Fruit fly (Drosophila melanogaster) whole organism, embryonic: ENCODE measurements around the gene Orp8.

ENCODE experiments used
- Ada2b ChIP-seq: fragments of 200-800 bp; sonication (Bioruptor generic); IDR thresholded peaks from 2 replicates; pipeline ENCODE4 v1.3.6; 2022; ENCODE audit warnings: missing biosample characterization, missing genetic modification characterization
- Adf1 ChIP-seq: fragments of 200-800 bp; sonication (Bioruptor generic); IDR thresholded peaks from 2 replicates; pipeline ENCODE4 v1.3.6; 2022; ENCODE audit warnings: missing biosample characterization, missing genetic modification characterization
- Blimp-1 ChIP-seq: fragments of 200-800 bp; sonication (Bioruptor generic); optimal IDR thresholded peaks from 3 replicates; lab custom pipeline; 2018; ENCODE audit warnings: missing biosample characterization, missing genetic modification characterization, mild to moderate bottlenecking, moderate library complexity, missing genetic modification reagents
- CG10462 ChIP-seq: fragments of 200-800 bp; sonication (Bioruptor generic); optimal IDR thresholded peaks from 2 replicates; lab custom pipeline; 2016; ENCODE audit warnings: missing biosample characterization, missing genetic modification characterization
- CG10979 ChIP-seq: fragments of 200-800 bp; sonication (Bioruptor generic); optimal IDR thresholded peaks from 2 replicates; lab custom pipeline; 2018; ENCODE audit warnings: missing biosample characterization, mild to moderate bottlenecking, missing genetic modification characterization, moderate library complexity
- CG11247 ChIP-seq: fragments of 200-800 bp; sonication (Bioruptor generic); IDR thresholded peaks from 2 replicates; pipeline ENCODE4 v1.3.6; 2022; ENCODE audit warnings: missing biosample characterization, missing genetic modification characterization
- CG11696 ChIP-seq: fragments of 200-800 bp; sonication (Bioruptor generic); IDR thresholded peaks from 2 replicates; pipeline ENCODE4 v1.3.6; 2022; ENCODE audit warnings: missing biosample characterization, missing genetic modification characterization
- CG12391 ChIP-seq: fragments of 200-800 bp; sonication (Bioruptor generic); optimal IDR thresholded peaks from 3 replicates; lab custom pipeline; 2018; ENCODE audit warnings: missing biosample characterization, mild to moderate bottlenecking, missing genetic modification characterization, moderate library complexity
- CG15073 ChIP-seq: fragments of 200-800 bp; sonication (Bioruptor generic); optimal IDR thresholded peaks from 2 replicates; lab custom pipeline; 2016; ENCODE audit warnings: missing biosample characterization, missing genetic modification characterization
- CG16863 ChIP-seq: fragments of 200-800 bp; sonication (Bioruptor generic); optimal IDR thresholded peaks from 3 replicates; lab custom pipeline; 2016; ENCODE audit warnings: missing biosample characterization, missing genetic modification characterization
- CG17802 ChIP-seq: fragments of 200-800 bp; sonication (Bioruptor generic); optimal IDR thresholded peaks from 2 replicates; lab custom pipeline; 2018; ENCODE audit warnings: missing biosample characterization, mild to moderate bottlenecking, missing genetic modification characterization, moderate library complexity
- CG18619 ChIP-seq: fragments of 200-800 bp; sonication (Bioruptor generic); optimal IDR thresholded peaks from 3 replicates; lab custom pipeline; 2017; ENCODE audit warnings: missing biosample characterization, mild to moderate bottlenecking, missing genetic modification characterization
- CG31388 ChIP-seq: fragments of 200-800 bp; sonication (Bioruptor generic); optimal IDR thresholded peaks from 2 replicates; lab custom pipeline; 2016; ENCODE audit warnings: missing biosample characterization, missing genetic modification characterization
- CG3995 ChIP-seq: fragments of 200-800 bp; sonication (Bioruptor generic); optimal IDR thresholded peaks from 3 replicates; lab custom pipeline; 2016; ENCODE audit warnings: missing biosample characterization, missing genetic modification characterization
- CG6813 ChIP-seq: fragments of 200-800 bp; sonication (Bioruptor generic); optimal IDR thresholded peaks from 2 replicates; lab custom pipeline; 2017; ENCODE audit warnings: missing biosample characterization, missing genetic modification characterization, mild to moderate bottlenecking, moderate library complexity, missing genetic modification reagents
- CG8089 ChIP-seq: fragments of 200-800 bp; sonication (Bioruptor generic); optimal IDR thresholded peaks from 3 replicates; lab custom pipeline; 2016; ENCODE audit warnings: missing biosample characterization, missing genetic modification characterization
- CG8765 ChIP-seq: fragments of 200-800 bp; sonication (Bioruptor generic); IDR thresholded peaks from 2 replicates; pipeline ENCODE4 v1.3.6; 2022; ENCODE audit warnings: missing biosample characterization, missing genetic modification characterization
- CG9215 ChIP-seq: fragments of 200-800 bp; sonication (Bioruptor generic); IDR thresholded peaks from 2 replicates; pipeline ENCODE4 v1.3.6; 2022; ENCODE audit warnings: missing biosample characterization, missing genetic modification characterization
- CG9609 ChIP-seq: fragments of 200-800 bp; sonication (Bioruptor generic); optimal IDR thresholded peaks from 3 replicates; lab custom pipeline; 2016; ENCODE audit warnings: missing biosample characterization, missing genetic modification characterization
- CG9797 ChIP-seq: fragments of 200-800 bp; sonication (Bioruptor generic); optimal IDR thresholded peaks from 3 replicates; lab custom pipeline; 2018; ENCODE audit warnings: missing biosample characterization, mild to moderate bottlenecking, missing genetic modification characterization
- CG9817 ChIP-seq: fragments of 200-800 bp; sonication (Bioruptor generic); optimal IDR thresholded peaks from 2 replicates; lab custom pipeline; 2018; ENCODE audit warnings: missing biosample characterization, mild to moderate bottlenecking, missing genetic modification characterization, moderate library complexity
- CG9876 ChIP-seq: fragments of 200-800 bp; sonication (Bioruptor generic); optimal IDR thresholded peaks from 2 replicates; lab custom pipeline; 2016; ENCODE audit warnings: missing biosample characterization, missing genetic modification characterization
- Deaf1 ChIP-seq: fragments of 200-800 bp; optimal IDR thresholded peaks from 3 replicates; lab custom pipeline; 2019; ENCODE audit warnings: missing biosample characterization, mild to moderate bottlenecking, missing genetic modification characterization, moderate library complexity
- Dip2 ChIP-seq: fragments of 200-800 bp; sonication (Bioruptor generic); IDR thresholded peaks from 2 replicates; pipeline ENCODE4 v1.3.6; 2022; ENCODE audit warnings: missing biosample characterization, missing genetic modification characterization
- ERR ChIP-seq: fragments of 200-800 bp; sonication (Bioruptor generic); optimal IDR thresholded peaks from 2 replicates; lab custom pipeline; 2016; ENCODE audit warnings: missing biosample characterization, missing genetic modification characterization
- Ets65A ChIP-seq: fragments of 200-800 bp; sonication (Bioruptor generic); peaks from one replicate; lab custom pipeline; 2016; ENCODE audit warnings: missing biosample characterization, missing genetic modification characterization
- H15 ChIP-seq: fragments of 200-800 bp; sonication (Bioruptor generic); IDR thresholded peaks from 3 replicates; pipeline ENCODE4 v1.3.6; 2022; ENCODE audit warnings: missing biosample characterization, missing genetic modification characterization
- Hey ChIP-seq: fragments of 200-800 bp; sonication (Bioruptor generic); optimal IDR thresholded peaks from 3 replicates; lab custom pipeline; 2018; ENCODE audit warnings: missing biosample characterization, mild to moderate bottlenecking, missing genetic modification characterization
- HmgZ ChIP-seq: fragments of 200-800 bp; sonication (Bioruptor generic); optimal IDR thresholded peaks from 2 replicates; lab custom pipeline; 2018; ENCODE audit warnings: missing biosample characterization, mild to moderate bottlenecking, missing genetic modification characterization
- NC2β ChIP-seq: fragments of 200-800 bp; sonication (Bioruptor generic); optimal IDR thresholded peaks from 2 replicates; lab custom pipeline; 2016; ENCODE audit warnings: missing biosample characterization, missing genetic modification characterization
- Pdp1 ChIP-seq, 2 experiments: fragments of 200-800 bp; sonication (Bioruptor generic); optimal IDR thresholded peaks; 3 replicates each; lab custom pipeline; 2016; ENCODE audit warnings: missing biosample characterization in 2 of 2, missing genetic modification characterization in 2 of 2, mild to moderate bottlenecking in 1 of 2, moderate library complexity in 1 of 2
- Poxn ChIP-seq: fragments of 200-800 bp; sonication (Bioruptor generic); IDR thresholded peaks from 2 replicates; pipeline ENCODE4 v1.3.6; 2022; ENCODE audit warnings: missing biosample characterization, missing genetic modification characterization
- Sry-δ ChIP-seq: fragments of 200-800 bp; sonication (Bioruptor generic); optimal IDR thresholded peaks from 2 replicates; lab custom pipeline; 2016; ENCODE audit warnings: missing biosample characterization, missing genetic modification characterization
- caup ChIP-seq: fragments of 200-800 bp; sonication (Bioruptor generic); optimal IDR thresholded peaks from 3 replicates; lab custom pipeline; 2017; ENCODE audit warnings: missing biosample characterization, mild to moderate bottlenecking, missing genetic modification characterization, moderate library complexity; ENCODE audit not compliant: severe bottlenecking
- chm ChIP-seq: fragments of 200-800 bp; sonication (Bioruptor generic); IDR thresholded peaks from 2 replicates; pipeline ENCODE4 v1.3.6; 2022; ENCODE audit warnings: missing biosample characterization, missing genetic modification characterization
- dpn ChIP-seq, 2 experiments: fragments of 200-800 bp; sonication (Bioruptor generic); optimal IDR thresholded peaks; 3 replicates each; lab custom pipeline; 2016; ENCODE audit warnings: missing biosample characterization in 2 of 2, missing genetic modification characterization in 2 of 2
- fd96Cb ChIP-seq: fragments of 200-800 bp; sonication (Bioruptor generic); optimal IDR thresholded peaks from 2 replicates; lab custom pipeline; 2018; ENCODE audit warnings: missing biosample characterization, mild to moderate bottlenecking, missing genetic modification characterization, moderate library complexity
- gro ChIP-seq: fragments of 200-800 bp; sonication (Bioruptor generic); optimal IDR thresholded peaks from 2 replicates; lab custom pipeline; 2016; ENCODE audit warnings: missing biosample characterization, missing genetic modification characterization
- ind ChIP-seq: fragments of 200-800 bp; sonication (Bioruptor generic); optimal IDR thresholded peaks from 3 replicates; lab custom pipeline; 2016; ENCODE audit warnings: missing biosample characterization, missing genetic modification characterization
- lola ChIP-seq, 3 experiments: fragments of >200 bp in 2 of 3; fragments of 200-800 bp in 1 of 3; sonication (Bioruptor generic) in 1 of 3; optimal IDR thresholded peaks; 2 replicates each; lab custom pipeline; 2017 to 2019; ENCODE audit warnings: missing biosample characterization in 3 of 3, missing genetic modification characterization in 3 of 3, mild to moderate bottlenecking in 1 of 3, moderate library complexity in 1 of 3
- pfk ChIP-seq: fragments of 200-800 bp; sonication (Bioruptor generic); optimal IDR thresholded peaks from 2 replicates; lab custom pipeline; 2018; ENCODE audit warnings: missing biosample characterization, mild to moderate bottlenecking, missing genetic modification characterization, moderate library complexity
- pros ChIP-seq: fragments of 200-800 bp; sonication (Bioruptor generic); optimal IDR thresholded peaks from 3 replicates; lab custom pipeline; 2019; ENCODE audit warnings: missing biosample characterization, mild to moderate bottlenecking, missing genetic modification characterization, moderate library complexity
- psq ChIP-seq: fragments of 200-800 bp; sonication (Bioruptor generic); optimal IDR thresholded peaks from 2 replicates; lab custom pipeline; 2017; ENCODE audit warnings: missing biosample characterization, missing genetic modification characterization
- ro ChIP-seq: fragments of 200-800 bp; sonication (Bioruptor generic); IDR thresholded peaks from 2 replicates; pipeline ENCODE4 v1.3.6; 2022; ENCODE audit warnings: missing biosample characterization, missing genetic modification characterization
- row ChIP-seq: fragments of 200-800 bp; sonication (Bioruptor generic); IDR thresholded peaks from 3 replicates; pipeline ENCODE4 v1.3.6; 2022; ENCODE audit warnings: missing biosample characterization, missing genetic modification characterization
- sens ChIP-seq: fragments of 200-800 bp; sonication (Bioruptor generic); peaks from one replicate; lab custom pipeline; 2016; ENCODE audit warnings: missing biosample characterization, missing genetic modification characterization
- stwl ChIP-seq: fragments of 200-800 bp; sonication (Bioruptor generic); optimal IDR thresholded peaks from 3 replicates; lab custom pipeline; 2018; ENCODE audit warnings: missing biosample characterization, mild to moderate bottlenecking, missing genetic modification characterization, moderate library complexity
- tio ChIP-seq: fragments of 200-800 bp; sonication (Bioruptor generic); optimal IDR thresholded peaks from 2 replicates; lab custom pipeline; 2017; ENCODE audit warnings: missing biosample characterization, missing genetic modification characterization, inconsistent platforms
- tx ChIP-seq: fragments of 200-800 bp; sonication (Bioruptor generic); optimal IDR thresholded peaks from 2 replicates; lab custom pipeline; 2016; ENCODE audit warnings: missing biosample characterization, missing genetic modification characterization
- usp ChIP-seq: fragments of >200 bp; optimal IDR thresholded peaks from 2 replicates; lab custom pipeline; 2017; ENCODE audit warnings: missing biosample characterization, missing genetic modification characterization

Orp8 gene

DNA sequence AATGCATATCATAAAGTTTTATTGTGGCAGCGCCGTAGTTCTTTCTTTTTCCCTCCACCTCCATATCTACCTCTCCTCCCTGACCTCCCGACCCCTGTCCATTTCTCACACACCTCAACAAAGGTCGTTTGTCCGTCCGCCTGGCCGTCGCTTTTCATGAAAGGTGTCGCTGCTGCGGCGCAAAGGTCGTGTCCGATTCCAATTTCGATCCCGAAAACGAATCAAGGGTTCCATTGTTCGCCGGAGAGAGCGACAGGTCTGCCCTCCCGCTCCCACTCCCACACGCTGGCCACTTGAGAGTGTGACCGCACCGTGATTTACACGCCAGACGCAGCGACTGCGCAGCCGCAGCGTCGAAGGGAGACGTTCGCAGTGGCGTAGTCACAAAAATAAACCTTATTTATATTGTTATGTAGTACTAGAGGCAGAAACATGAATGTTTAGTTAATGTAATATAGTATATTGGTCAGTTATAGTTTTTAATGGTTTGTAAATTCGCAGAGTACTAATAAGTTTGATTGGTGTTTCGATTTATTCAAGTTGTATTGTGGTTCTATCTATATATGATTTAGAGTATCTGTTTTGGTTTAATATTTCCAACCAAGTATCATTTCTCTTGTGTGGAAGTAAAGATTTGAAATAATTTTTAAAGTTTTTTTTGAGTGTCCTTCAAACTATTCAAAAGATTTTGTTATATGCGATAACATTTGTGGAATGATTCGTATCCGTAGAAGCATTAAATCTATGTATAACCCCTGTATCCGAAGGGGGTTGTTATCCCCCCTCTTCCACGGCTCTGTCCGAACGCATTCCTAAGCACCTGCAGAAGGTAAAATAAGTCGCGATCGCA is 16.9 kb upstream of the Orp8 start (continued):
- TF ChIP-seq fd96Cb (peak; percentile 58), CG12391 (tag; lab: Kevin White, UChicago) (peak; percentile 69), pfk (GFP tag; lab: Kevin White, UChicago) (no peak), Deaf1 (tag; lab: Kevin White, UChicago) (no peak), CG16863 (GFP tag; lab: Kevin White, UChicago) (peak; percentile 68), Hey (tag; lab: Kevin White, UChicago) (no peak), CG10979 (tag; lab: Kevin White, UChicago) (peak; percentile 82), chm (no peak), CG11247 (GFP tag; lab: Robert Waterston, UW) (no peak; the same call in 1 of the 2 replicates), CG6813 (peak; percentile 4), CG17802 (tag; lab: Kevin White, UChicago) (no peak), CG8765 (peak; percentile 57; the same call in 1 of the 2 replicates), caup (GFP tag; lab: Kevin White, UChicago) (no peak), sens (peak; percentile 95), pros (GFP tag; lab: Kevin White, UChicago) (peak; percentile 57), gro (GFP tag; lab: Kevin White, UChicago) (no peak), CG9876 (GFP tag; lab: Kevin White, UChicago) (no peak), tio (GFP tag; lab: Kevin White, UChicago) (peak; percentile 75), Dip2 (GFP tag; lab: Robert Waterston, UW) (no peak), ind (GFP tag; lab: Kevin White, UChicago) (peak; percentile 7), CG18619 (GFP tag; lab: Kevin White, UChicago) (peak; percentile 41), CG9609 (no peak), CG15073 (no peak), ERR (no peak), ro (GFP tag; lab: Robert Waterston, UW) (no peak), CG31388 (peak; percentile 26), Poxn (no peak), usp (GFP tag; lab: Kevin White, UChicago) (no peak), H15 (GFP tag; lab: Robert Waterston, UW) (0 out of 3 replicates have a peak, but pooled peaks have one; percentile 5), CG10462 (GFP tag; lab: Kevin White, UChicago) (peak; percentile 55), HmgZ (tag; lab: Kevin White, UChicago) (no peak), CG3995 (GFP tag; lab: Kevin White, UChicago) (no peak), stwl (no peak), Ets65A (GFP tag; lab: Kevin White, UChicago) (peak; percentile 55), Adf1 (peak; percentile 35), CG9817 (no peak), CG9797 (GFP tag; lab: Kevin White, UChicago) (no peak), tx (no peak), CG11696 (GFP tag; lab: Robert Waterston, UW) (no peak), Pdp1 (GFP tag; optimal IDR thresholded peaks at IDR 0.05; lab: Kevin White, UChicago) (peak; percentile 47), Sry-δ (GFP tag; lab: Kevin White, UChicago) (no peak), lola (GFP tag; optimal IDR thresholded peaks at IDR 0.05; lab: Kevin White, UChicago) (peak in 1 of 3 experiments; percentile 93), CG9215 (GFP tag; lab: Robert Waterston, UW) (no peak), CG8089 (no peak), NC2β (GFP tag; lab: Kevin White, UChicago) (peak; percentile 40), Ada2b (GFP tag; lab: Robert Waterston, UW) (no peak), Blimp-1 (GFP tag; lab: Kevin White, UChicago) (no peak), row (GFP tag; lab: Robert Waterston, UW) (peak; percentile 59; the same call in 2 of the 3 replicates), psq (GFP tag; lab: Kevin White, UChicago) (no peak), dpn (GFP tag; optimal IDR thresholded peaks at IDR 0.05; lab: Kevin White, UChicago) (peak; percentile 44 to 56)
